Worm (Caenorhabditis elegans): ENCODE results near the gene srx-90.

srx-90 gene

ce11 chrV:11572803-11573490 lies 8.0 kb upstream of the srx-90 start, which contains the start of the genes H12C20.7 and nhr-68 (continued):
- TF ChIP-seq aly-2 (tag; optimal IDR thresholded peaks at IDR 0.05) (no peak), T20F7.1 (GFP tag; optimal IDR thresholded peaks at IDR 0.05) (peak; percentile 84), nhr-42 (GFP tag; IDR thresholded peaks at IDR 0.05) (peak; percentile 86; the same call in 1 of the 2 replicates), nhr-237 (tag; optimal IDR thresholded peaks at IDR 0.05) (no peak), rbr-2 (tag; optimal IDR thresholded peaks at IDR 0.05) (peak; percentile 38), jun-1 (tag; optimal IDR thresholded peaks at IDR 0.05) (peak; percentile 37), lin-38 (GFP tag; IDR thresholded peaks at IDR 0.05) (peak; percentile 62), dmd-9 (GFP tag; IDR thresholded peaks at IDR 0.05) (0 out of 2 replicates have a peak, but pooled peaks have one; percentile 23), ceh-28 (tag; optimal IDR thresholded peaks at IDR 0.05) (no peak), nhr-11 (tag; optimal IDR thresholded peaks at IDR 0.05) (peak; percentile 50), zfp-3 (GFP tag; conservative IDR thresholded peaks at IDR 0.05) (peak; percentile 86), zip-2 (tag; optimal IDR thresholded peaks at IDR 0.05) (peak; percentile 55), daf-16 (GFP tag; optimal IDR thresholded peaks at IDR 0.05) (peak; percentile 95), daf-16 (tag; optimal IDR thresholded peaks at IDR 0.05) (peak; percentile 100), mep-1 (tag; optimal IDR thresholded peaks at IDR 0.05) (peak; percentile 85), daf-19 (GFP tag; conservative IDR thresholded peaks at IDR 0.05) (0 out of 2 replicates have a peak, but pooled peaks have one; percentile 40), lsy-2 (tag; optimal IDR thresholded peaks at IDR 0.05) (peak in 1 of 2 experiments; percentile 93), nhr-10 (tag; optimal IDR thresholded peaks at IDR 0.05) (peak; percentile 99), lin-13 (GFP tag; optimal IDR thresholded peaks at IDR 0.05) (peak; percentile 70), arid-1 (GFP tag; conservative IDR thresholded peaks at IDR 0.05) (peak; percentile 54; the same call in 1 of the 2 replicates), hlh-30 (tag; optimal IDR thresholded peaks at IDR 0.05; ENCODE audit: insufficient read depth) (peak; percentile 96), php-3 (GFP tag; IDR thresholded peaks at IDR 0.05) (peak; percentile 97)

- TF ChIP-seq lin-13 (GFP tag; optimal IDR thresholded peaks at IDR 0.05) (no peak), ceh-28 (tag; optimal IDR thresholded peaks at IDR 0.05) (no peak), ztf-11 (tag; optimal IDR thresholded peaks at IDR 0.05) (no peak), D1046.2 (GFP tag; IDR thresholded peaks at IDR 0.05) (no peak), nhr-77 (tag; optimal IDR thresholded peaks at IDR 0.05) (no peak), Y48G9A.11 (GFP tag; IDR thresholded peaks at IDR 0.05) (no peak), daf-16 (GFP tag; optimal IDR thresholded peaks at IDR 0.05) (no peak), daf-16 (tag; optimal IDR thresholded peaks at IDR 0.05) (peak; percentile 52), nhr-28 (tag; optimal IDR thresholded peaks at IDR 0.05) (peak; percentile 39), lsy-2 (tag; optimal IDR thresholded peaks at IDR 0.05) (peak in 1 of 2 experiments; percentile 72), dmd-6 (GFP tag; IDR thresholded peaks at IDR 0.05) (peak; percentile 57), pqm-1 (tag; optimal IDR thresholded peaks at IDR 0.05) (no peak), lin-15B (tag; optimal IDR thresholded peaks at IDR 0.05) (no peak), arid-1 (GFP tag; conservative IDR thresholded peaks at IDR 0.05) (no peak), ceh-62 (tag; optimal IDR thresholded peaks at IDR 0.05) (no peak)
These were observed 6.4 kb upstream of the srx-90 start for ce11 chrV:11574563-11574962.

- TF ChIP-seq ctbp-1 (GFP tag; IDR thresholded peaks at IDR 0.05) (no peak), sdz-12 (GFP tag; optimal IDR thresholded peaks at IDR 0.05) (no peak), lim-7 (GFP tag; IDR thresholded peaks at IDR 0.05) (no peak), nhr-6 (tag; optimal IDR thresholded peaks at IDR 0.05) (no peak), nhr-41 (GFP tag; IDR thresholded peaks at IDR 0.05) (no peak), lin-15B (tag; optimal IDR thresholded peaks at IDR 0.05) (no peak)
These were observed 2.3 kb downstream of the srx-90 start, which contains the start of gene srx-88 for ce11 chrV:11583212-11583611. Gene srx-88 (plus strand): TSS chrV:11583512.

ce11 chrV:11585122-11585521 lies 4.2 kb downstream of the srx-90 start:
- TF ChIP-seq ztf-7 (tag; optimal IDR thresholded peaks at IDR 0.05): peak; percentile 2
- TF ChIP-seq saeg-2 (GFP tag; IDR thresholded peaks at IDR 0.05): 0 out of 2 replicates have a peak, but pooled peaks have one; percentile 25
- TF ChIP-seq F49E8.2 (tag; optimal IDR thresholded peaks at IDR 0.05; ENCODE audit: borderline replicate concordance): peak; percentile 73
- 0 out of 2 replicates have a peak, but pooled peaks have one; percentile 34 for TF ChIP-seq pha-4 (GFP tag; IDR thresholded peaks at IDR 0.05)
- no peak for TF ChIP-seq pha-4 (tag; optimal IDR thresholded peaks at IDR 0.05)
- no peak for TF ChIP-seq F44E2.7 (GFP tag; IDR thresholded peaks at IDR 0.05)
- no peak for TF ChIP-seq daf-19 (GFP tag; conservative IDR thresholded peaks at IDR 0.05)
- peak; percentile 83 for TF ChIP-seq snpc-4 (tag; optimal IDR thresholded peaks at IDR 0.05)
- TF ChIP-seq lim-7 (GFP tag; IDR thresholded peaks at IDR 0.05): no peak
- TF ChIP-seq mxl-3 (GFP tag; optimal IDR thresholded peaks at IDR 0.05): peak; percentile 36
- no peak for TF ChIP-seq dpl-1 (GFP tag; optimal IDR thresholded peaks at IDR 0.05)
